Fruit fly (Drosophila melanogaster) whole organism, wandering third instar larva: ENCODE measurements around the gene CG31673.

Source experiments
- CrebA ChIP-seq: fragments of 200-800 bp; sonication (Bioruptor generic); optimal IDR thresholded peaks from 2 replicates; lab custom pipeline; 2016; ENCODE audit warnings: missing biosample characterization, mild to moderate bottlenecking, missing genetic modification characterization, borderline replicate concordance
- Dfd ChIP-seq: fragments of >200 bp; optimal IDR thresholded peaks from 2 replicates; lab custom pipeline; 2017; ENCODE audit warnings: missing biosample characterization, missing genetic modification characterization
- Dif ChIP-seq: fragments of 200-275, 200-300 bp; sonication (Bioruptor generic); optimal IDR thresholded peaks from 2 replicates; lab custom pipeline; 2018; ENCODE audit warnings: missing biosample characterization, missing genetic modification characterization; ENCODE audit not compliant: partially characterized antibody
- HLH106 ChIP-seq: fragments of 200-800 bp; optimal IDR thresholded peaks from 3 replicates; lab custom pipeline; 2019; ENCODE audit warnings: missing biosample characterization, mild to moderate bottlenecking, missing genetic modification characterization, moderate library complexity
- Hnf4 ChIP-seq: fragments of 200-800 bp; sonication (Bioruptor generic); optimal IDR thresholded peaks from 2 replicates; lab custom pipeline; 2016; ENCODE audit warnings: missing biosample characterization, mild to moderate bottlenecking, missing genetic modification characterization
- Rel ChIP-seq, 2 experiments: fragments of 200-800 bp; sonication (Bioruptor generic) in 1 of 2; optimal IDR thresholded peaks; 2 replicates in 1 of 2; 3 replicates in 1 of 2; lab custom pipeline; 2016 to 2019; ENCODE audit warnings: mild to moderate bottlenecking in 2 of 2, missing biosample characterization in 2 of 2, missing genetic modification characterization in 2 of 2, moderate library complexity in 1 of 2
- Vsx2 ChIP-seq: fragments of 200-300, 225-300 bp; sonication (Bioruptor generic); optimal IDR thresholded peaks from 2 replicates; lab custom pipeline; 2018; ENCODE audit warnings: missing biosample characterization, missing genetic modification characterization; ENCODE audit not compliant: partially characterized antibody
- ey ChIP-seq: fragments of 200-800 bp; sonication (Bioruptor generic); optimal IDR thresholded peaks from 2 replicates; lab custom pipeline; 2016; ENCODE audit warnings: missing biosample characterization, missing genetic modification characterization
- foxo ChIP-seq, 2 experiments: fragments of 200-800 bp; sonication (Bioruptor generic); optimal IDR thresholded peaks; 2 replicates in 1 of 2; 3 replicates in 1 of 2; lab custom pipeline; 2016 to 2017; ENCODE audit warnings: missing biosample characterization in 2 of 2, missing genetic modification characterization in 2 of 2
- lola ChIP-seq: fragments of >200 bp; optimal IDR thresholded peaks from 2 replicates; lab custom pipeline; 2017; ENCODE audit warnings: missing biosample characterization, missing genetic modification characterization
- rgr ChIP-seq: fragments of 200-800 bp; sonication (Bioruptor generic); optimal IDR thresholded peaks from 3 replicates; lab custom pipeline; 2016; ENCODE audit warnings: missing biosample characterization, mild to moderate bottlenecking, missing genetic modification characterization
- sv ChIP-seq: fragments of 200-800 bp; sonication (Bioruptor generic); optimal IDR thresholded peaks from 3 replicates; lab custom pipeline; 2016; ENCODE audit warnings: missing biosample characterization, missing genetic modification characterization

dm6 chr2L:20857791-20858190 lies 28.4 kb downstream of the CG31673 start, which contains the start of gene CG14400:
- TF ChIP-seq CrebA (GFP tag; lab: Kevin White, UChicago) (no peak), ey (no peak), Hnf4 (no peak), Rel (GFP tag; optimal IDR thresholded peaks at IDR 0.05; lab: Kevin White, UChicago) (no peak), Rel (tag; optimal IDR thresholded peaks at IDR 0.05; lab: Kevin White, UChicago) (no peak), lola (no peak), Vsx2 (no peak), Dfd (GFP tag; lab: Kevin White, UChicago) (no peak), foxo (GFP tag; optimal IDR thresholded peaks at IDR 0.05; lab: Kevin White, UChicago) (no peak), sv (no peak), rgr (GFP tag; lab: Kevin White, UChicago) (no peak), Dif (GFP tag; lab: Kevin White, UChicago) (no peak), HLH106 (no peak)
